Worm (Caenorhabditis elegans): ENCODE results near the gene rpa-1.

Gene rpa-1

DNA sequence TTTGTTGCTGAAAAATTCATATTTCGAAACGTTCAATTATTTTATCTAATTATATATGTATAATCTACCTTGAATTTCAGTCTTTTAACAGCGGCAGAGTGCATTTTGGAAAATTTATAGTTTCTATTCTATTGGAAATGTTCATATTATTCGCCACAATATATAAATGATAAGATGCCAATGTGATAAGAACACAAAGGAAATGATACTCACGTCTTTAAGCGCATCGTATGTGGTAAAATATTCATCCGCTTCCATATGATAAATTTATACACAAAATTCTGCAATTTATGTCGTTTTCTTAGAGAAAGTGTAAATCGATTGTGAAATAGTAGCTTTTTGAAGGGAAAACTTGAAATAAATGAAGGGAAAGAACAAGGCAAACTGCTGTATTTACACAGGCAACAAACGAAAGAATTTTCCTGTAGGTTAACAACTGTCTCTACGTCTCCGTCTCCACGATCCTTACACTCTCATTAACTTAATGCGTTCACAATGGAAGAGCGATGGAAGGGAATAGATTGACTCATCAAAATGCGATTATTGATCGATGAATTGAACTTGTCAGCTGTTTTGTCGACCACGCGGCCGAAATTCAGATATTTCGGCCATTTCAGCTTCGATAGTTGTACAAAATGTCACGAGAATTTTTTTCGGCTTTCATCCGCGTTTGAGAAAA is 2.2 kb upstream of the rpa-1 start, which contains the start of gene alfa-1 (continued):
- peak in 1 of 2 experiments; percentile 16 for TF ChIP-seq mdl-1 (tag; optimal IDR thresholded peaks at IDR 0.05)
- no peak for TF ChIP-seq tbx-2 (tag; optimal IDR thresholded peaks at IDR 0.05)
- no peak for TF ChIP-seq isw-1 (GFP tag; IDR thresholded peaks at IDR 0.05)
- peak; percentile 7 for TF ChIP-seq F16B12.6 (tag; optimal IDR thresholded peaks at IDR 0.05)
- peak; percentile 41 for TF ChIP-seq snu-23 (GFP tag; optimal IDR thresholded peaks at IDR 0.05)
- no peak for TF ChIP-seq ceh-88 (GFP tag; IDR thresholded peaks at IDR 0.05)
- no peak for TF ChIP-seq swsn-7 (tag; optimal IDR thresholded peaks at IDR 0.05)
- no peak for TF ChIP-seq ceh-63 (GFP tag; optimal IDR thresholded peaks at IDR 0.05)
- TF ChIP-seq dpl-1 (GFP tag; optimal IDR thresholded peaks at IDR 0.05), result peak; percentile 8 to 31 (median 17)
- no peak for TF ChIP-seq alr-1 (tag; optimal IDR thresholded peaks at IDR 0.05; ENCODE audit: borderline replicate concordance)
- no peak for TF ChIP-seq fkh-4 (tag; optimal IDR thresholded peaks at IDR 0.05; ENCODE audit: borderline replicate concordance)
- TF ChIP-seq skn-1 (tag; optimal IDR thresholded peaks at IDR 0.05), result no peak
- TF ChIP-seq fkh-8 (tag; optimal IDR thresholded peaks at IDR 0.05), result no peak

DNA sequence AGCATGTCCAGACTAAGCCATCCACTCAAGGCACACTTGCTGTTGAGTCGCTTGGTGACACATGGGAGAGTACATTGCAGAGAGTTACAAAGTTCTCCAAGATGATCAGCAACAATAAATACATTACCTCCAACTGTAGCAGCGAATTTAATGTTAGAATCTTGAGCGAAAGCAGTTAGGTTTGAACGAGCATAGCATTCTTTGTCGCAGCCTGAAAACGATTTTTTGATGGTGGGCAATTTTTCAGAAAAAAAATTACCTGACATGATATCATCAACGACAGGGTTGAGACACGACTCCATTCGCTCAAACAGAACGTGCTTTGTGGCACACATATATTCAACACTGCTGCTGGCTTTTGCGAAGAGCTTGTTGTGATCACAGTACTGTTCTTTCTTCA is 1.4 kb upstream of the rpa-1 start:
- TF ChIP-seq hlh-17 (GFP tag; optimal IDR thresholded peaks at IDR 0.05; ENCODE audit: borderline replicate concordance) (no peak), efl-1 (optimal IDR thresholded peaks at IDR 0.05) (no peak), efl-1 (GFP tag; optimal IDR thresholded peaks at IDR 0.05 in 1 of 2) (peak in 1 of 2 experiments; percentile 51)

DNA sequence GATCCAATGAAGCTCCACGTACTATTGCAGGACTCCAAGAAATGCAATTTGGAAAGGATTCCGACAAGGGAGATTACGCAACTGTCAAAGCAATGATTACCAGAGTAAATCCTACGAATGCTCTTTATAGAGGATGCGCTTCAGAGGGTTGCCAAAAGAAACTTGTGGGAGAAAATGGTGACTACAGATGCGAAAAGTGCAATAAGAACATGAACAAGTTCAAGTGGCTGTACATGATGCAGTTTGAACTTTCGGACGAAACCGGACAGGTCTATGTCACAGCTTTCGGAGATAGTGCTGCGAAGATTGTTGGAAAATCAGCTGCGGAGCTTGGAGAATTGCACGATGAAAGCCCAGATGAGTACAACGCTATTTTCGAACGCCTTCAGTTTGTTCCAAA is 2.0 kb downstream of the rpa-1 start:
- TF ChIP-seq nhr-20 (tag; optimal IDR thresholded peaks at IDR 0.05), result no peak

DNA sequence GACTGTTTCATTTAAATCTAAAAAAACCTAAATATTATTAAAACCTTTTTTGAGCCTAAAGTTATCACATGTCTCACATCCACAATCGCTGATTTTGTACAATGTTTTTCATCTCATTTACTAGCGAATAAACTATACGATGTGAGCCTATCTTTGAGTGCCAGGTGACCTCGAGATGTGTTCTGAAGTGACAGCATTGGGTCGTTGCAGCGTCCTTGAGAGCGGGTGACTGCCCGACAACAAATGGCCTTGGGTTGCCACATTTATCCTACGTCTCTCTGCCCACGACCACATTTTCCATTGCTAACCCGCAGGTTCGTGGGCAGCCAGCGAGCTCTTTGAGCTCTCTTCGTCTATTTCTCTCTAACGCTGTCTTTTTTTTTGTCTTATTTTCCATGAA is 2.6 kb downstream of the rpa-1 start, which contains the start of gene lir-2:
Gene lir-2 (plus strand): TSS at position 301 of the 400 bp plus-strand sequence.
- no peak for TF ChIP-seq swsn-7 (tag; optimal IDR thresholded peaks at IDR 0.05)
- TF ChIP-seq efl-1 (optimal IDR thresholded peaks at IDR 0.05), result peak in 1 of 2 experiments; percentile 3
- TF ChIP-seq efl-1 (GFP tag; optimal IDR thresholded peaks at IDR 0.05 in 1 of 2), result no peak

DNA sequence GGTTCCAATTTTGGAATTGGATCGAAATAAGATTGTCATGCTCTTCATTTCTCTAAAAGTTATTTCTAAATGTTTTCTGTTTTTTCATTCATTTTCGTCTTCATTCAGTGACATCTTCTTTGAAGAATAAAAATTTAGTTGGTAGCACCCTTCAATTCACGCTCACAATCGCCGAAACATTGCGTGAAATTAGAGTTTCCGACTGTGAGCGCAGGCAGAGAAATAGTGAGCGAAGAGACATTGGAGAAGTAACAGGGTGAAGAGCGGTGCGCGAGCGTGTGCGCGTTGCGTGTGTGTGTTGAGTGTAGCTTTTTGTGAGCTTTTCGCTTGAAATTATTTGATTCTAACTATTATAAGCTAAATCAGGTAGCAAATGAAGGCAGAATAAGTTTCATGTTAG is 5.0 kb downstream of the rpa-1 start:
- peak; percentile 19 to 43 for TF ChIP-seq lin-35 (GFP tag; optimal IDR thresholded peaks at IDR 0.05)
- TF ChIP-seq ces-1 (GFP tag; optimal IDR thresholded peaks at IDR 0.05), result no peak
- peak; percentile 12 to 42 (median 23) for TF ChIP-seq dpl-1 (GFP tag; optimal IDR thresholded peaks at IDR 0.05)
- TF ChIP-seq efl-1 (optimal IDR thresholded peaks at IDR 0.05), result peak; percentile 19 to 28
- TF ChIP-seq efl-1 (GFP tag; optimal IDR thresholded peaks at IDR 0.05 in 1 of 2), result peak; percentile 10 to 45
- TF ChIP-seq nhr-20 (tag; optimal IDR thresholded peaks at IDR 0.05), result peak; percentile 19
- peak; percentile 62 for TF ChIP-seq mep-1 (tag; optimal IDR thresholded peaks at IDR 0.05)
- TF ChIP-seq fkh-10 (GFP tag; optimal IDR thresholded peaks at IDR 0.05), result peak; percentile 20
- peak in 1 of 2 experiments; percentile 65 for TF ChIP-seq lsy-2 (tag; optimal IDR thresholded peaks at IDR 0.05)
- no peak for TF ChIP-seq xbp-1 (tag; optimal IDR thresholded peaks at IDR 0.05)
- peak; percentile 42 for TF ChIP-seq skn-1 (tag; optimal IDR thresholded peaks at IDR 0.05)
- TF ChIP-seq nhr-71 (tag; optimal IDR thresholded peaks at IDR 0.05), result peak; percentile 44
- TF ChIP-seq irx-1 (tag; optimal IDR thresholded peaks at IDR 0.05), result no peak
- peak; percentile 12 for TF ChIP-seq blmp-1 (tag; optimal IDR thresholded peaks at IDR 0.05)
- peak; percentile 56 for TF ChIP-seq snu-23 (GFP tag; optimal IDR thresholded peaks at IDR 0.05)
- TF ChIP-seq nhr-28 (tag; optimal IDR thresholded peaks at IDR 0.05), result no peak
- peak; percentile 28 for TF ChIP-seq C16A3.4 (tag; optimal IDR thresholded peaks at IDR 0.05)
- TF ChIP-seq F16B12.6 (tag; optimal IDR thresholded peaks at IDR 0.05), result peak; percentile 35
- TF ChIP-seq ceh-82 (tag; optimal IDR thresholded peaks at IDR 0.05), result peak in 1 of 3 experiments; percentile 65
- peak; percentile 0 for TF ChIP-seq dsc-1 (tag; optimal IDR thresholded peaks at IDR 0.05)
- no peak for TF ChIP-seq isw-1 (GFP tag; IDR thresholded peaks at IDR 0.05)
- TF ChIP-seq lin-14 (GFP tag; optimal IDR thresholded peaks at IDR 0.05), result peak; percentile 49
- peak; percentile 2 for TF ChIP-seq tbx-2 (tag; optimal IDR thresholded peaks at IDR 0.05)
- no peak for TF ChIP-seq snpc-4 (tag; optimal IDR thresholded peaks at IDR 0.05)

Measured in whole organism, L1 larva.